Worm (Caenorhabditis elegans) whole organism, L1 larva: Measurements from ENCODE around the gene his-40.

ENCODE experiments used
- C16A3.4 ChIP-seq: fragments of 150-350 bp; optimal IDR thresholded peaks from 2 replicates; lab custom pipeline; 2014; ENCODE audit warnings: missing biosample characterization, missing genetic modification characterization
- Y116A8C.19 ChIP-seq: sonication (generic microtip); optimal IDR thresholded peaks from 2 replicates; lab custom pipeline; 2016; ENCODE audit warnings: missing compliant biosample characterization, missing genetic modification characterization, borderline replicate concordance
- aha-1 ChIP-seq: fragments of 150-350 bp; optimal IDR thresholded peaks from 2 replicates; lab custom pipeline; 2014; ENCODE audit warnings: missing biosample characterization, missing genetic modification characterization
- aly-2 ChIP-seq: fragments of 150-350 bp; optimal IDR thresholded peaks from 2 replicates; lab custom pipeline; 2014; ENCODE audit warnings: missing biosample characterization, missing genetic modification characterization
- blmp-1 ChIP-seq: fragments of 150-350 bp; optimal IDR thresholded peaks from 2 replicates; lab custom pipeline; 2014; ENCODE audit warnings: missing biosample characterization, missing genetic modification characterization
- ceh-63 ChIP-seq: fragments of 200-800 bp; sonication (Bioruptor generic); optimal IDR thresholded peaks from 2 replicates; lab custom pipeline; 2018; ENCODE audit warnings: mild to moderate bottlenecking, missing genetic modification characterization, missing compliant biosample characterization
- ceh-82 ChIP-seq, 3 experiments: fragments of 150-350 bp in 1 of 3; sonication (generic microtip) in 2 of 3; optimal IDR thresholded peaks; 2 replicates each; lab custom pipeline; 2014 to 2017; ENCODE audit warnings: missing biosample characterization in 3 of 3, missing genetic modification characterization in 3 of 3
- ceh-90 ChIP-seq: sonication (generic microtip); optimal IDR thresholded peaks from 2 replicates; lab custom pipeline; 2016; ENCODE audit warnings: missing genetic modification characterization, missing compliant biosample characterization
- ces-1 ChIP-seq: fragments of 150-350 bp; optimal IDR thresholded peaks from 2 replicates; lab custom pipeline; 2014; ENCODE audit warnings: missing biosample characterization, missing genetic modification reagents, missing genetic modification characterization
- dpl-1 ChIP-seq, 3 experiments: fragments of 150-350 bp in 2 of 3; sonication (generic microtip) in 1 of 3; optimal IDR thresholded peaks; 2 replicates each; lab custom pipeline; 2014 to 2017; ENCODE audit warnings: missing biosample characterization in 3 of 3, missing genetic modification characterization in 3 of 3, missing genetic modification reagents in 3 of 3
- efl-1 ChIP-seq, 4 experiments: fragments of 150-350 bp; optimal IDR thresholded peaks in 3 of 4; peaks in 1 of 4; 1 replicate in 1 of 4; 2 replicates in 3 of 4; lab custom pipeline; 2014; ENCODE audit warnings: missing biosample characterization in 2 of 4, missing genetic modification characterization in 2 of 4, missing genetic modification reagents in 2 of 4
- efl-3 ChIP-seq: fragments of 200-800 bp; sonication (Bioruptor generic); optimal IDR thresholded peaks from 2 replicates; lab custom pipeline; 2018; ENCODE audit warnings: mild to moderate bottlenecking, missing genetic modification characterization, missing compliant biosample characterization
- egl-13 ChIP-seq: sonication (generic microtip); optimal IDR thresholded peaks from 2 replicates; lab custom pipeline; 2016; ENCODE audit warnings: missing genotype, missing genetic modification reagents, missing genetic modification characterization, missing compliant biosample characterization
- elt-3 ChIP-seq, 6 experiments: fragments of 150-350 bp in 1 of 6; sonication (generic microtip); optimal IDR thresholded peaks; 2 replicates each; lab custom pipeline; 2017 to 2018; ENCODE audit warnings: missing biosample characterization in 6 of 6, missing genetic modification characterization in 6 of 6, inconsistent platforms in 1 of 6
- fkh-10 ChIP-seq: sonication (generic microtip); optimal IDR thresholded peaks from 2 replicates; lab custom pipeline; 2017; ENCODE audit warnings: missing biosample characterization, missing genetic modification reagents, missing genetic modification characterization
- fkh-4 ChIP-seq: sonication (generic microtip); optimal IDR thresholded peaks from 2 replicates; lab custom pipeline; 2016; ENCODE audit warnings: missing compliant biosample characterization, missing genetic modification characterization, borderline replicate concordance
- fkh-8 ChIP-seq: sonication (generic microtip); optimal IDR thresholded peaks from 2 replicates; lab custom pipeline; 2016; ENCODE audit warnings: mild to moderate bottlenecking, missing genetic modification characterization, missing compliant biosample characterization
- hlh-4 ChIP-seq: sonication (generic microtip); optimal IDR thresholded peaks from 2 replicates; lab custom pipeline; 2016; ENCODE audit warnings: mild to moderate bottlenecking, missing genetic modification characterization, missing compliant biosample characterization
- hpl-2 ChIP-seq: fragments of 150-350 bp; optimal IDR thresholded peaks from 2 replicates; lab custom pipeline; 2014; ENCODE audit warnings: missing biosample characterization, missing genetic modification reagents, missing genetic modification characterization
- irx-1 ChIP-seq: sonication (generic microtip); optimal IDR thresholded peaks from 2 replicates; lab custom pipeline; 2016; ENCODE audit warnings: missing genetic modification characterization, missing compliant biosample characterization
- isw-1 ChIP-seq: fragments of 200-800 bp; sonication (Bioruptor generic); IDR thresholded peaks from 2 replicates; pipeline ENCODE4 v1.3.6; 2022; ENCODE audit warnings: missing genetic modification characterization, missing compliant biosample characterization
- lin-13 ChIP-seq: fragments of 150-350 bp; optimal IDR thresholded peaks from 2 replicates; lab custom pipeline; 2014; ENCODE audit warnings: missing biosample characterization, missing genetic modification reagents, missing genetic modification characterization
- lin-14 ChIP-seq: fragments of 200-800 bp; sonication (Bioruptor generic); optimal IDR thresholded peaks from 2 replicates; lab custom pipeline; 2018; ENCODE audit warnings: mild to moderate bottlenecking, missing genetic modification characterization, moderate library complexity, missing compliant biosample characterization
- lin-15B ChIP-seq: fragments of 150-350 bp; sonication (generic microtip); optimal IDR thresholded peaks from 3 replicates; lab custom pipeline; 2014; ENCODE audit warnings: missing biosample characterization, missing genetic modification characterization
- lin-39 ChIP-seq: fragments of 150-350 bp; optimal IDR thresholded peaks from 2 replicates; lab custom pipeline; 2014; ENCODE audit warnings: missing biosample characterization, missing genetic modification reagents, missing genetic modification characterization
- lsy-2 ChIP-seq, 2 experiments: fragments of 150-350 bp; optimal IDR thresholded peaks; 2 replicates each; lab custom pipeline; 2014; ENCODE audit warnings: missing biosample characterization in 2 of 2, missing genetic modification characterization in 2 of 2
- mep-1 ChIP-seq: fragments of 150-350 bp; optimal IDR thresholded peaks from 2 replicates; lab custom pipeline; 2014; ENCODE audit warnings: missing biosample characterization, missing genetic modification characterization
- nhr-12 ChIP-seq: sonication (generic microtip); optimal IDR thresholded peaks from 2 replicates; lab custom pipeline; 2017; ENCODE audit warnings: missing biosample characterization, missing genetic modification characterization
- nhr-19 ChIP-seq: fragments of 200-800 bp; sonication (Bioruptor generic); conservative IDR thresholded peaks from 2 replicates; pipeline ENCODE4 v1.3.6; 2022; ENCODE audit warnings: missing genetic modification characterization, missing compliant biosample characterization
- nhr-237 ChIP-seq: fragments of 150-350 bp; optimal IDR thresholded peaks from 2 replicates; lab custom pipeline; 2014; ENCODE audit warnings: missing biosample characterization, missing genetic modification characterization
- nhr-77 ChIP-seq: fragments of 150-350 bp; optimal IDR thresholded peaks from 2 replicates; lab custom pipeline; 2014; ENCODE audit warnings: missing biosample characterization, missing genetic modification characterization
- nhr-85 ChIP-seq: sonication (generic microtip); peaks from one replicate; lab custom pipeline; 2016; ENCODE audit warnings: missing genetic modification characterization, inconsistent platforms, missing compliant biosample characterization
- pag-3 ChIP-seq: sonication (generic microtip); optimal IDR thresholded peaks from 2 replicates; lab custom pipeline; 2017; ENCODE audit warnings: missing genetic modification characterization, mild to moderate bottlenecking, missing compliant biosample characterization, antibody characterized with exemption, borderline replicate concordance; ENCODE audit not compliant: insufficient read depth
- pax-3 ChIP-seq: fragments of 200-800 bp; sonication (Bioruptor generic); optimal IDR thresholded peaks from 2 replicates; lab custom pipeline; 2018; ENCODE audit warnings: mild to moderate bottlenecking, missing genetic modification characterization, moderate library complexity, missing compliant biosample characterization
- rnt-1 ChIP-seq: sonication (generic microtip); optimal IDR thresholded peaks from 2 replicates; lab custom pipeline; 2016; ENCODE audit warnings: mild to moderate bottlenecking, missing genetic modification characterization, moderate library complexity, missing compliant biosample characterization
- skn-1 ChIP-seq: fragments of 150-350 bp; optimal IDR thresholded peaks from 2 replicates; lab custom pipeline; 2014; ENCODE audit warnings: missing biosample characterization, missing genetic modification characterization
- snpc-4 ChIP-seq: fragments of 150-350 bp; optimal IDR thresholded peaks from 2 replicates; lab custom pipeline; 2014; ENCODE audit warnings: missing biosample characterization, missing genetic modification characterization
- sox-4 ChIP-seq: sonication (generic microtip); optimal IDR thresholded peaks from 2 replicates; lab custom pipeline; 2016; ENCODE audit warnings: missing genetic modification characterization, missing compliant biosample characterization
- sptf-1 ChIP-seq: fragments of 150-350 bp; optimal IDR thresholded peaks from 2 replicates; lab custom pipeline; 2014; ENCODE audit warnings: missing biosample characterization, missing genetic modification characterization
- sup-37 ChIP-seq: fragments of 200-800 bp; sonication (Bioruptor generic); optimal IDR thresholded peaks from 2 replicates; lab custom pipeline; 2018; ENCODE audit warnings: mild to moderate bottlenecking, missing genetic modification characterization, missing compliant biosample characterization
- swsn-7 ChIP-seq: sonication (generic microtip); optimal IDR thresholded peaks from 2 replicates; lab custom pipeline; 2016; ENCODE audit warnings: missing genetic modification characterization, missing compliant biosample characterization
- tbx-2 ChIP-seq: sonication (generic microtip); optimal IDR thresholded peaks from 2 replicates; lab custom pipeline; 2016; ENCODE audit warnings: missing genetic modification characterization, missing compliant biosample characterization
- unc-30 ChIP-seq: sonication (generic microtip); optimal IDR thresholded peaks from 2 replicates; lab custom pipeline; 2017; ENCODE audit warnings: missing biosample characterization, missing genetic modification characterization
- unc-62 ChIP-seq: fragments of 150-350 bp; optimal IDR thresholded peaks from 2 replicates; lab custom pipeline; 2014; ENCODE audit warnings: missing biosample characterization, missing genetic modification reagents, missing genetic modification characterization
- unc-86 ChIP-seq: sonication (generic microtip); optimal IDR thresholded peaks from 2 replicates; lab custom pipeline; 2016; ENCODE audit warnings: missing genetic modification characterization, missing compliant biosample characterization
- unc-98 ChIP-seq: fragments of 200-800 bp; sonication (Bioruptor generic); IDR thresholded peaks from 2 replicates; pipeline ENCODE4 v1.3.6; 2022; ENCODE audit warnings: missing genetic modification characterization, missing compliant biosample characterization
- xbp-1 ChIP-seq: sonication (generic microtip); optimal IDR thresholded peaks from 2 replicates; lab custom pipeline; 2016; ENCODE audit warnings: missing genetic modification characterization, missing compliant biosample characterization
- zip-4 ChIP-seq: fragments of 200-800 bp; sonication (Bioruptor generic); optimal IDR thresholded peaks from 2 replicates; lab custom pipeline; 2018; ENCODE audit warnings: mild to moderate bottlenecking, missing genetic modification characterization, moderate library complexity, missing compliant biosample characterization
- ztf-11 ChIP-seq, 2 experiments: sonication (generic microtip); optimal IDR thresholded peaks; 2 replicates each; lab custom pipeline; 2016 to 2017; ENCODE audit warnings: missing genetic modification characterization in 2 of 2, missing biosample characterization in 1 of 2, missing compliant biosample characterization in 1 of 2
- ztf-4 ChIP-seq: fragments of 150-350 bp; optimal IDR thresholded peaks from 2 replicates; lab custom pipeline; 2014; ENCODE audit warnings: missing biosample characterization, missing genetic modification characterization

Gene his-40

DNA sequence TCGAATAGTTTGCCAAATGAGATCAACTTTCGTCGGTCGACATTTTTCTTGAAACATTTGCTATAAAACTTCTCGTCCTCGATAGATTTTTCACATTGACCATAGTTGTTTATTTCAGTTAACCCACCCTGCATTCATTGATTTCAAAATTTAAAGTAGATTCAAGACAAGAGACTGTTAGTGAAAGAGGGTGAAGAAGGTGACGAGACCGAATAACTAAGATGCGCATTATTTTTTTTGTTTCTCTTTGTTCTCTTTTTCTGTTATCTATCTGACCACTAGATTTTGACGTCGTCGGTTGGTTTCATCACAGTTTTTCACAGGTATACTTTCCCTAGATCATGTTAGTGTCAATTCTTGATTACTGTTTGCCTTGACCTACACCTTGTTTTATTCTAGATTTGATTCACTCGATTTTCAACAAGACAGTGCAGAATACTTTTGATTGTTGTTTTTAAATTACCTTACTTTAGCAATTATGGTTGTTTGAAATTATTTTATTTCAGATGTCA is 20.8 kb downstream of the his-40 start, which contains the start of gene ttr-30:
TSS of gene ttr-30 (plus strand) at position 265 of the 512 bp plus-strand sequence.
- TF ChIP-seq fkh-8 (tag; lab: Kevin White, UChicago), result no peak
- no peak for TF ChIP-seq mep-1 (tag; lab: Kevin White, UChicago)
- TF ChIP-seq ztf-4, result no peak
- TF ChIP-seq fkh-4 (tag; lab: Kevin White, UChicago), result no peak
- no peak for TF ChIP-seq snpc-4
- peak in 1 of 6 experiments; percentile 64 for TF ChIP-seq elt-3 (tag; optimal IDR thresholded peaks at IDR 0.05; lab: Kevin White, UChicago)
- no peak for TF ChIP-seq zip-4
- no peak for TF ChIP-seq fkh-10
- no peak for TF ChIP-seq unc-98 (GFP tag; lab: Robert Waterston, UW)
- TF ChIP-seq sptf-1 (tag; lab: Kevin White, UChicago), result no peak
- no peak for TF ChIP-seq nhr-237 (tag; lab: Kevin White, UChicago)
- no peak for TF ChIP-seq pax-3 (tag; lab: Kevin White, UChicago)
- TF ChIP-seq skn-1 (tag; lab: Kevin White, UChicago), result no peak
- TF ChIP-seq efl-1 (optimal IDR thresholded peaks at IDR 0.05; lab: Kevin White, UChicago), result no peak
- TF ChIP-seq efl-1 (GFP tag; optimal IDR thresholded peaks at IDR 0.05 in 1 of 2; lab: Kevin White, UChicago), result no peak
- TF ChIP-seq efl-3, result no peak
- TF ChIP-seq isw-1 (GFP tag; lab: Robert Waterston, UW), result no peak
- peak; percentile 34 for TF ChIP-seq blmp-1 (tag; lab: Kevin White, UChicago)
- no peak for TF ChIP-seq lin-15B (tag; lab: Kevin White, UChicago)
- no peak for TF ChIP-seq aly-2 (tag; lab: Kevin White, UChicago)
- TF ChIP-seq swsn-7 (tag; lab: Kevin White, UChicago), result no peak
- TF ChIP-seq unc-30, result no peak
- no peak for TF ChIP-seq lin-13 (GFP tag; lab: Kevin White, UChicago)
- no peak for TF ChIP-seq ceh-82 (tag; optimal IDR thresholded peaks at IDR 0.05; lab: Kevin White, UChicago)
- TF ChIP-seq lin-14 (GFP tag; lab: Kevin White, UChicago), result peak; percentile 6
- peak; percentile 58 for TF ChIP-seq nhr-85
- no peak for TF ChIP-seq Y116A8C.19 (tag; lab: Kevin White, UChicago)
- TF ChIP-seq hlh-4 (tag; lab: Kevin White, UChicago), result no peak
- no peak for TF ChIP-seq ztf-11 (tag; optimal IDR thresholded peaks at IDR 0.05; lab: Kevin White, UChicago)
- no peak for TF ChIP-seq unc-86 (tag; lab: Kevin White, UChicago)
- TF ChIP-seq hpl-2, result no peak
- no peak for TF ChIP-seq tbx-2 (tag; lab: Kevin White, UChicago)

DNA sequence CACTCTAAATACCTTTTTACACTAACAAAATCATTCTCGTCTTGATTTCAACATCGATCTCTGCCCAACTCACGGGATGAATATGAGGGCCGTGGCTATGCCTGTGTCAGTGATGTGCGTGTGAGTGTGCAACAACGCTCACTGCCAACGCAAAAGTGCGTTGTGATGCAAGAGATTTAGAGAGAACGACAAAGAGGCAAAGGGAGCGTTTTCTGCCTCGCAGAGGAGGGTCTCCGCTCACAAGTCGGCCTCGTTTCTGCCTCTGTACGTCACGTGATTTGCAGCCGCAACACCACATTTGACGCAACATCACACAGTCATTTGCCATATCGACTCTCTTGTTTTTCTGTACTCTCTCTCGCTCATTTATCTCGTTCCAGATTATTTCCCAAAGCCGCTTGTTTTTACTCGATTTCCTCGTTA is 24.4 kb downstream of the his-40 start, which contains the start of gene epg-7:
TSS of gene epg-7 (plus strand) at position 413 of the 423 bp plus-strand sequence.
- peak; percentile 59 for TF ChIP-seq blmp-1 (tag; lab: Kevin White, UChicago)
- peak; percentile 95 for TF ChIP-seq nhr-19 (GFP tag; lab: Robert Waterston, UW)
- TF ChIP-seq hpl-2, result peak; percentile 51
- TF ChIP-seq pag-3, result no peak
- TF ChIP-seq dpl-1 (GFP tag; optimal IDR thresholded peaks at IDR 0.05; lab: Kevin White, UChicago), result peak; percentile 65 to 76 (median 71)
- no peak for TF ChIP-seq unc-62 (GFP tag; lab: Kevin White, UChicago)
- TF ChIP-seq lsy-2 (tag; optimal IDR thresholded peaks at IDR 0.05; lab: Kevin White, UChicago), result peak; percentile 89 to 93
- TF ChIP-seq nhr-77 (tag; lab: Kevin White, UChicago), result peak; percentile 94
- peak; percentile 99 for TF ChIP-seq lin-14 (GFP tag; lab: Kevin White, UChicago)
- TF ChIP-seq irx-1, result peak; percentile 95
- TF ChIP-seq xbp-1 (tag; lab: Kevin White, UChicago), result peak; percentile 98
- TF ChIP-seq egl-13, result peak; percentile 95
- TF ChIP-seq aly-2 (tag; lab: Kevin White, UChicago), result peak; percentile 30
- TF ChIP-seq pax-3 (tag; lab: Kevin White, UChicago), result peak; percentile 83
- TF ChIP-seq C16A3.4 (tag; lab: Kevin White, UChicago), result peak; percentile 93
- TF ChIP-seq ceh-63 (GFP tag; lab: Kevin White, UChicago), result no peak
- TF ChIP-seq ceh-82 (tag; optimal IDR thresholded peaks at IDR 0.05; lab: Kevin White, UChicago), result peak; percentile 77 to 91 (median 88)
- TF ChIP-seq skn-1 (tag; lab: Kevin White, UChicago), result peak; percentile 50
- TF ChIP-seq swsn-7 (tag; lab: Kevin White, UChicago), result peak; percentile 98
- peak; percentile 63 for TF ChIP-seq aha-1
- TF ChIP-seq ceh-90 (tag; lab: Kevin White, UChicago), result no peak
- TF ChIP-seq rnt-1 (tag; lab: Kevin White, UChicago), result peak; percentile 94
- peak; percentile 88 for TF ChIP-seq sup-37 (GFP tag; lab: Kevin White, UChicago)
- TF ChIP-seq lin-39 (tag; lab: Kevin White, UChicago), result peak; percentile 87
- TF ChIP-seq efl-1 (optimal IDR thresholded peaks at IDR 0.05; lab: Kevin White, UChicago), result peak; percentile 81 to 85
- TF ChIP-seq efl-1 (GFP tag; optimal IDR thresholded peaks at IDR 0.05 in 1 of 2; lab: Kevin White, UChicago), result peak; percentile 67 to 97
- no peak for TF ChIP-seq nhr-12 (tag; lab: Kevin White, UChicago)
- TF ChIP-seq sox-4 (tag; lab: Kevin White, UChicago), result peak; percentile 86
- TF ChIP-seq ces-1 (GFP tag; lab: Kevin White, UChicago), result no peak
